Fruit fly (Drosophila melanogaster) whole organism, embryonic: ENCODE results near the gene CG44362.

Experiments used
- Adf1 ChIP-seq: fragments of 200-800 bp; sonication (Bioruptor generic); IDR thresholded peaks from 2 replicates; pipeline ENCODE4 v1.3.6; 2022; ENCODE audit warnings: missing biosample characterization, missing genetic modification characterization
- CG2120 ChIP-seq: fragments of 200-800 bp; sonication (Bioruptor generic); optimal IDR thresholded peaks from 3 replicates; lab custom pipeline; 2016; ENCODE audit warnings: missing biosample characterization, missing genetic modification characterization
- Mad ChIP-seq: fragments of 200-800 bp; sonication (Bioruptor generic); optimal IDR thresholded peaks from 2 replicates; lab custom pipeline; 2016; ENCODE audit warnings: missing biosample characterization, missing genetic modification characterization
- YL-1 ChIP-seq: fragments of 200-800 bp; sonication (Bioruptor generic); optimal IDR thresholded peaks from 3 replicates; lab custom pipeline; 2017; ENCODE audit warnings: missing biosample characterization, mild to moderate bottlenecking, missing genetic modification characterization
- chinmo ChIP-seq: fragments of 200-800 bp; sonication (Bioruptor generic); IDR thresholded peaks from 4 replicates; pipeline ENCODE4 v1.3.6; 2022; ENCODE audit warnings: missing biosample characterization, missing genetic modification characterization; ENCODE audit not compliant: partially characterized antibody

- no peak for TF ChIP-seq chinmo (GFP tag; lab: Robert Waterston, UW)
- TF ChIP-seq YL-1 = no peak
- TF ChIP-seq Mad (GFP tag; lab: Kevin White, UChicago) = no peak
- no peak for TF ChIP-seq Adf1 (GFP tag; lab: Robert Waterston, UW)
- TF ChIP-seq CG2120 (GFP tag; lab: Kevin White, UChicago) = no peak
These were observed 34.6 kb downstream of the CG44362 start for dm6 chr3L:11431926-11432323.
